Worm (Caenorhabditis elegans) whole organism, midembryonic: ENCODE measurements around the gene ulp-4.

Experiments
- T22C8.4 ChIP-seq: fragments of 200-800 bp; sonication (Bioruptor generic); IDR thresholded peaks from 2 replicates; pipeline ENCODE4 v1.3.6; 2022; ENCODE audit warnings: missing genetic modification characterization, missing compliant biosample characterization
- cog-1 ChIP-seq: sonication (generic microtip); optimal IDR thresholded peaks from 2 replicates; lab custom pipeline; 2016; ENCODE audit warnings: missing genetic modification characterization, missing compliant biosample characterization
- flt-1 ChIP-seq: fragments of 200-800 bp; sonication (Bioruptor generic); IDR thresholded peaks from 2 replicates; pipeline ENCODE4 v1.3.6; 2022; ENCODE audit warnings: missing genetic modification characterization, missing compliant biosample characterization
- ref-1 ChIP-seq: fragments of 200-800 bp; sonication (Bioruptor generic); conservative IDR thresholded peaks from 2 replicates; pipeline ENCODE4 v1.3.6; 2022; ENCODE audit warnings: missing genetic modification reagents, missing genetic modification characterization, missing compliant biosample characterization
- tab-1 ChIP-seq: fragments of 200-800 bp; sonication (Bioruptor generic); IDR thresholded peaks from 2 replicates; pipeline ENCODE4 v1.3.6; 2022; ENCODE audit warnings: missing genetic modification characterization, missing compliant biosample characterization
- ztf-29 ChIP-seq: fragments of 200-800 bp; sonication (Bioruptor generic); IDR thresholded peaks from 2 replicates; pipeline ENCODE4 v1.3.6; 2022; ENCODE audit warnings: missing genetic modification reagents, missing genetic modification characterization, missing compliant biosample characterization

- TF ChIP-seq T22C8.4 (GFP tag; lab: Robert Waterston, UW) (peak; percentile 52), cog-1 (tag; lab: Kevin White, UChicago) (no peak), ref-1 (GFP tag; lab: Robert Waterston, UW) (no peak), flt-1 (no peak), ztf-29 (no peak), tab-1 (GFP tag; lab: Robert Waterston, UW) (0 out of 2 replicates have a peak, but pooled peaks have one; percentile 14)
Observed at ce11 chrII:8126132-8126531, 3.6 kb upstream of the ulp-4 start.
